Worm (Caenorhabditis elegans): ENCODE measurements around the gene clec-184.

The clec-184 gene

ce11 chrIV:12441715-12442114, 9.3 kb downstream of the clec-184 start, which contains the start of gene C25G4.17:
Gene C25G4.17 (plus strand): TSS chrIV:12442015.
- TF ChIP-seq mcd-1 (GFP tag; IDR thresholded peaks at IDR 0.05) (no peak), snpc-1.1 (tag; optimal IDR thresholded peaks at IDR 0.05; ENCODE audit: insufficient read depth) (no peak), let-607 (tag; optimal IDR thresholded peaks at IDR 0.05) (no peak), nhr-120 (GFP tag; IDR thresholded peaks at IDR 0.05) (no peak), gei-17 (GFP tag; optimal IDR thresholded peaks at IDR 0.05) (no peak), ZK185.1 (tag; optimal IDR thresholded peaks at IDR 0.05; ENCODE audit: poor library complexity, severe bottlenecking) (no peak), egl-18 (GFP tag; IDR thresholded peaks at IDR 0.05) (no peak), aptf-2 (GFP tag; conservative IDR thresholded peaks at IDR 0.05) (no peak)

ce11 chrIV:12443936-12444335, 11.5 kb downstream of the clec-184 start, which contains the start of gene C25G4.2:
Gene C25G4.2 (minus strand): TSS chrIV:12444035.
- TF ChIP-seq lin-54 (GFP tag; optimal IDR thresholded peaks at IDR 0.05), result no peak
- TF ChIP-seq aptf-2 (GFP tag; conservative IDR thresholded peaks at IDR 0.05), result no peak
- no peak for TF ChIP-seq dpff-1 (tag; optimal IDR thresholded peaks at IDR 0.05)
- no peak for TF ChIP-seq C06A6.2 (GFP tag; conservative IDR thresholded peaks at IDR 0.05)

ce11 chrIV:12445463-12445934, 13.1 kb downstream of the clec-184 start, which contains the start of gene C25G4.3:
Gene C25G4.3 (minus strand): TSS chrIV:12445884.
- TF ChIP-seq F23B12.7 (tag; optimal IDR thresholded peaks at IDR 0.05; ENCODE audit: insufficient read depth) (no peak), Y67H2A.10 (GFP tag; conservative IDR thresholded peaks at IDR 0.05) (no peak), tbp1 (GFP tag; optimal IDR thresholded peaks at IDR 0.05) (no peak), efl-1 (GFP tag; optimal IDR thresholded peaks at IDR 0.05) (peak; percentile 66), nfya-2 (GFP tag; IDR thresholded peaks at IDR 0.05) (no peak), pbrm-1 (GFP tag; IDR thresholded peaks at IDR 0.05) (no peak), ztf-25 (GFP tag; IDR thresholded peaks at IDR 0.05) (no peak), egrh-3 (GFP tag; IDR thresholded peaks at IDR 0.05) (no peak), B0035.1 (tag; optimal IDR thresholded peaks at IDR 0.05) (no peak), xnd-1 (tag; optimal IDR thresholded peaks at IDR 0.05) (peak; percentile 49), F33H1.4 (GFP tag; IDR thresholded peaks at IDR 0.05) (peak; percentile 44; the same call in 1 of the 2 replicates), egl-44 (GFP tag; IDR thresholded peaks at IDR 0.05) (no peak), bed-2 (GFP tag; IDR thresholded peaks at IDR 0.05) (no peak), ets-4 (GFP tag; optimal IDR thresholded peaks at IDR 0.05) (no peak), nhr-27 (tag; optimal IDR thresholded peaks at IDR 0.05) (no peak), ceh-100 (GFP tag; IDR thresholded peaks at IDR 0.05) (no peak), lag-1 (GFP tag; IDR thresholded peaks at IDR 0.05) (no peak), attf-6 (GFP tag; IDR thresholded peaks at IDR 0.05) (0 out of 2 replicates have a peak, but pooled peaks have one; percentile 46), snpc-3.4 (tag; optimal IDR thresholded peaks at IDR 0.05) (no peak), F22D6.2 (tag; optimal IDR thresholded peaks at IDR 0.05) (no peak), nhr-120 (GFP tag; IDR thresholded peaks at IDR 0.05) (no peak), rpc-1 (optimal IDR thresholded peaks at IDR 0.05) (no peak), rpc-1 (tag; optimal IDR thresholded peaks at IDR 0.05) (no peak), zim-3 (tag; optimal IDR thresholded peaks at IDR 0.05) (no peak), T26A5.8 (tag; optimal IDR thresholded peaks at IDR 0.05) (no peak), B0336.3 (GFP tag; IDR thresholded peaks at IDR 0.05) (no peak), mes-4 (tag; optimal IDR thresholded peaks at IDR 0.05) (no peak), somi-1 (GFP tag; optimal IDR thresholded peaks at IDR 0.05) (no peak), dpff-1 (tag; optimal IDR thresholded peaks at IDR 0.05) (no peak), mxl-1 (tag; optimal IDR thresholded peaks at IDR 0.05) (no peak), dpl-1 (GFP tag; optimal IDR thresholded peaks at IDR 0.05) (no peak), madf-10 (tag; optimal IDR thresholded peaks at IDR 0.05) (no peak), lsl-1 (GFP tag; optimal IDR thresholded peaks at IDR 0.05) (peak; percentile 62), madf-6 (GFP tag; IDR thresholded peaks at IDR 0.05) (peak; percentile 72), Y56A3A.18 (GFP tag; IDR thresholded peaks at IDR 0.05) (no peak), ceh-79 (tag; optimal IDR thresholded peaks at IDR 0.05) (no peak), dox-1 (GFP tag; IDR thresholded peaks at IDR 0.05) (no peak)

Data from whole organism, young adult.